Worm (Caenorhabditis elegans) whole organism, young adult: ENCODE measurements around the gene C34B4.2.

Source experiments
- B0035.1 ChIP-seq: sonication (generic microtip); optimal IDR thresholded peaks from 2 replicates; lab custom pipeline; 2016; ENCODE audit warnings: missing genetic modification characterization, mild to moderate bottlenecking, missing compliant biosample characterization, missing genotype, missing genetic modification reagents
- B0261.1 ChIP-seq: sonication (generic microtip); optimal IDR thresholded peaks from 2 replicates; lab custom pipeline; 2016; ENCODE audit warnings: mild to moderate bottlenecking, missing genetic modification characterization, moderate library complexity, missing compliant biosample characterization
- C17E4.6 ChIP-seq: fragments of 200-800 bp; sonication (Bioruptor generic); IDR thresholded peaks from 2 replicates; pipeline ENCODE4 v1.3.6; 2022; ENCODE audit warnings: missing genetic modification reagents, missing genetic modification characterization, missing compliant biosample characterization
- F10E7.11 ChIP-seq: sonication (generic microtip); optimal IDR thresholded peaks from 2 replicates; lab custom pipeline; 2017; ENCODE audit warnings: mild to moderate bottlenecking, missing genetic modification characterization, moderate library complexity, missing compliant biosample characterization
- F23B12.7 ChIP-seq: sonication (generic microtip); optimal IDR thresholded peaks from 2 replicates; lab custom pipeline; 2017; ENCODE audit warnings: missing genetic modification characterization, mild to moderate bottlenecking, missing compliant biosample characterization, antibody characterized with exemption, moderate library complexity; ENCODE audit not compliant: insufficient read depth
- F39B2.1 ChIP-seq: fragments of 200-800 bp; sonication (Bioruptor generic); IDR thresholded peaks from 2 replicates; pipeline ENCODE4 v1.3.6; 2022; ENCODE audit warnings: missing genetic modification reagents, missing genetic modification characterization, missing compliant biosample characterization
- F49E8.2 ChIP-seq: sonication (generic microtip); optimal IDR thresholded peaks from 3 replicates; lab custom pipeline; 2017; ENCODE audit warnings: missing genetic modification characterization, mild to moderate bottlenecking, missing compliant biosample characterization, antibody characterized with exemption, moderate library complexity; ENCODE audit not compliant: insufficient read depth
- Y53G8AR.9 ChIP-seq: fragments of 200-800 bp; sonication (Bioruptor generic); conservative IDR thresholded peaks from 2 replicates; pipeline ENCODE4 v1.3.6; 2022; ENCODE audit warnings: missing genetic modification reagents, missing genetic modification characterization, missing compliant biosample characterization
- Y56A3A.18 ChIP-seq: fragments of 200-800 bp; sonication (Bioruptor generic); IDR thresholded peaks from 2 replicates; pipeline ENCODE4 v1.3.6; 2022; ENCODE audit warnings: missing genetic modification reagents, missing genetic modification characterization, missing compliant biosample characterization
- Y95B8A.8 ChIP-seq: fragments of 200-800 bp; sonication (Bioruptor generic); IDR thresholded peaks from 2 replicates; pipeline ENCODE4 v1.3.6; 2022; ENCODE audit warnings: missing genetic modification reagents, missing genetic modification characterization, missing compliant biosample characterization
- ZK185.1 ChIP-seq: sonication (generic microtip); optimal IDR thresholded peaks from 2 replicates; lab custom pipeline; 2016; ENCODE audit warnings: mild to moderate bottlenecking, missing genetic modification characterization, missing compliant biosample characterization; ENCODE audit not compliant: poor library complexity, severe bottlenecking
- ama-1 ChIP-seq, 3 experiments: fragments of 150-350 bp in 1 of 3; sonication (generic microtip) in 2 of 3; optimal IDR thresholded peaks; 2 replicates each; lab custom pipeline; 2014 to 2018; ENCODE audit warnings: missing biosample characterization in 2 of 3, missing genetic modification characterization in 2 of 3, missing genetic modification reagents in 2 of 3
- aptf-3 ChIP-seq: fragments of 200-800 bp; sonication (Bioruptor generic); IDR thresholded peaks from 2 replicates; pipeline ENCODE4 v1.3.6; 2022; ENCODE audit warnings: missing genetic modification characterization, missing compliant biosample characterization
- atf-7 ChIP-seq: sonication (generic microtip); optimal IDR thresholded peaks from 2 replicates; lab custom pipeline; 2017; ENCODE audit warnings: mild to moderate bottlenecking, missing genetic modification characterization, missing compliant biosample characterization
- athp-1 ChIP-seq: sonication (generic microtip); optimal IDR thresholded peaks from 2 replicates; lab custom pipeline; 2017; ENCODE audit warnings: mild to moderate bottlenecking, missing genetic modification characterization, missing compliant biosample characterization
- attf-3 ChIP-seq: fragments of 200-800 bp; sonication (Bioruptor generic); conservative IDR thresholded peaks from 2 replicates; pipeline ENCODE4 v1.3.6; 2022; ENCODE audit warnings: missing genetic modification reagents, missing genetic modification characterization, missing compliant biosample characterization
- attf-5 ChIP-seq: fragments of 200-800 bp; sonication (Bioruptor generic); optimal IDR thresholded peaks from 2 replicates; lab custom pipeline; 2018; ENCODE audit warnings: mild to moderate bottlenecking, missing genetic modification characterization, missing compliant biosample characterization
- attf-6 ChIP-seq: fragments of 200-800 bp; sonication (Bioruptor generic); IDR thresholded peaks from 2 replicates; pipeline ENCODE4 v1.3.6; 2022; ENCODE audit warnings: missing genetic modification reagents, missing genetic modification characterization, missing compliant biosample characterization
- ceh-91 ChIP-seq: fragments of 200-800 bp; sonication (Bioruptor generic); IDR thresholded peaks from 2 replicates; pipeline ENCODE4 v1.3.6; 2022; ENCODE audit warnings: missing genetic modification reagents, missing genetic modification characterization, missing compliant biosample characterization
- die-1 ChIP-seq: sonication (generic microtip); optimal IDR thresholded peaks from 2 replicates; lab custom pipeline; 2016; ENCODE audit warnings: missing genotype, mild to moderate bottlenecking, missing genetic modification characterization, missing compliant biosample characterization
- dox-1 ChIP-seq: fragments of 200-800 bp; sonication (Bioruptor generic); IDR thresholded peaks from 2 replicates; pipeline ENCODE4 v1.3.6; 2022; ENCODE audit warnings: missing genetic modification reagents, missing genetic modification characterization, missing compliant biosample characterization
- dpl-1 ChIP-seq: fragments of 150-350 bp; optimal IDR thresholded peaks from 2 replicates; lab custom pipeline; 2014; ENCODE audit warnings: missing biosample characterization, missing genetic modification reagents, missing genetic modification characterization
- fkh-3 ChIP-seq: sonication (generic microtip); optimal IDR thresholded peaks from 2 replicates; lab custom pipeline; 2016; ENCODE audit warnings: mild to moderate bottlenecking, missing genetic modification characterization, missing compliant biosample characterization
- gei-17 ChIP-seq: fragments of 200-800 bp; sonication (Bioruptor generic); optimal IDR thresholded peaks from 2 replicates; lab custom pipeline; 2018; ENCODE audit warnings: mild to moderate bottlenecking, missing genetic modification characterization, missing compliant biosample characterization
- hlh-12 ChIP-seq: sonication (generic microtip); optimal IDR thresholded peaks from 2 replicates; lab custom pipeline; 2016; ENCODE audit warnings: missing genetic modification characterization, missing compliant biosample characterization
- hmg-20 ChIP-seq: fragments of 200-800 bp; sonication (Bioruptor generic); IDR thresholded peaks from 2 replicates; pipeline ENCODE4 v1.3.6; 2022; ENCODE audit warnings: missing genetic modification reagents, missing genetic modification characterization, missing compliant biosample characterization
- lag-1 ChIP-seq: fragments of 200-800 bp; sonication (Bioruptor generic); IDR thresholded peaks from 2 replicates; pipeline ENCODE4 v1.3.6; 2022; ENCODE audit warnings: missing genetic modification reagents, missing genetic modification characterization, missing compliant biosample characterization
- let-607 ChIP-seq, 2 experiments: fragments of 200-800 bp in 1 of 2; sonication (Bioruptor generic) in 1 of 2; sonication (generic microtip) in 1 of 2; optimal IDR thresholded peaks; 2 replicates each; lab custom pipeline; 2016 to 2018; ENCODE audit warnings: mild to moderate bottlenecking in 2 of 2, missing compliant biosample characterization in 2 of 2, missing genetic modification characterization in 2 of 2, moderate library complexity in 2 of 2, missing genotype in 1 of 2
- lin-35 ChIP-seq, 3 experiments: fragments of 150-350 bp in 2 of 3; sonication (generic microtip) in 1 of 3; optimal IDR thresholded peaks; 2 replicates each; lab custom pipeline; 2014 to 2018; ENCODE audit warnings: missing biosample characterization in 3 of 3, missing genetic modification characterization in 3 of 3, missing genetic modification reagents in 3 of 3
- lin-40 ChIP-seq: sonication (generic microtip); optimal IDR thresholded peaks from 2 replicates; lab custom pipeline; 2016; ENCODE audit warnings: missing genetic modification characterization, mild to moderate bottlenecking, missing compliant biosample characterization, missing genotype, missing genetic modification reagents
- madf-6 ChIP-seq: fragments of 200-800 bp; sonication (Bioruptor generic); IDR thresholded peaks from 2 replicates; pipeline ENCODE4 v1.3.6; 2022; ENCODE audit warnings: missing genetic modification reagents, missing genetic modification characterization, missing compliant biosample characterization
- mcd-1 ChIP-seq: fragments of 200-800 bp; sonication (Bioruptor generic); IDR thresholded peaks from 2 replicates; pipeline ENCODE4 v1.3.6; 2022; ENCODE audit warnings: missing genetic modification reagents, missing genetic modification characterization, missing compliant biosample characterization
- nfya-1 ChIP-seq: sonication (generic microtip); optimal IDR thresholded peaks from 2 replicates; lab custom pipeline; 2017; ENCODE audit warnings: antibody characterized with exemption, missing compliant biosample characterization, missing genetic modification characterization, borderline replicate concordance; ENCODE audit not compliant: insufficient read depth
- nhr-80 ChIP-seq: sonication (generic microtip); optimal IDR thresholded peaks from 2 replicates; lab custom pipeline; 2016; ENCODE audit warnings: missing genetic modification characterization, missing compliant biosample characterization
- pbrm-1 ChIP-seq: fragments of 200-800 bp; sonication (Bioruptor generic); IDR thresholded peaks from 2 replicates; pipeline ENCODE4 v1.3.6; 2022; ENCODE audit warnings: missing genetic modification reagents, missing genetic modification characterization, missing compliant biosample characterization
- rec-8 ChIP-seq, 2 experiments: sonication (generic microtip); optimal IDR thresholded peaks; 2 replicates each; lab custom pipeline; 2016; ENCODE audit warnings: mild to moderate bottlenecking in 2 of 2, missing genetic modification characterization in 2 of 2, missing genetic modification reagents in 2 of 2, missing genotype in 2 of 2, missing biosample characterization in 1 of 2, missing compliant biosample characterization in 1 of 2, moderate library complexity in 1 of 2
- repo-1 ChIP-seq: sonication (generic microtip); optimal IDR thresholded peaks from 2 replicates; lab custom pipeline; 2017; ENCODE audit warnings: mild to moderate bottlenecking, missing genetic modification characterization, missing compliant biosample characterization
- sea-2 ChIP-seq: fragments of 200-800 bp; sonication (Bioruptor generic); IDR thresholded peaks from 2 replicates; pipeline ENCODE4 v1.3.6; 2022; ENCODE audit warnings: missing genetic modification characterization, missing compliant biosample characterization
- snpc-1.1 ChIP-seq: sonication (generic microtip); optimal IDR thresholded peaks from 2 replicates; lab custom pipeline; 2017; ENCODE audit warnings: missing genetic modification characterization, mild to moderate bottlenecking, missing compliant biosample characterization, antibody characterized with exemption, moderate library complexity, missing genotype, missing genetic modification reagents; ENCODE audit not compliant: insufficient read depth
- snpc-3.4 ChIP-seq: sonication (generic microtip); optimal IDR thresholded peaks from 2 replicates; lab custom pipeline; 2017; ENCODE audit warnings: missing genetic modification characterization, mild to moderate bottlenecking, missing compliant biosample characterization, antibody characterized with exemption, moderate library complexity, missing genotype, missing genetic modification reagents
- snpc-4 ChIP-seq, 5 experiments: fragments of 150-350 bp in 1 of 5; sonication (generic microtip) in 4 of 5; optimal IDR thresholded peaks; 2 replicates each; lab custom pipeline; 2014 to 2018; ENCODE audit warnings: missing genetic modification characterization in 5 of 5, missing biosample characterization in 3 of 5, antibody characterized with exemption in 2 of 5, mild to moderate bottlenecking in 2 of 5, missing compliant biosample characterization in 2 of 5, missing genotype in 2 of 5, moderate library complexity in 2 of 5, missing genetic modification reagents in 1 of 5
- sptf-2 ChIP-seq: fragments of 200-800 bp; sonication (Bioruptor generic); optimal IDR thresholded peaks from 2 replicates; lab custom pipeline; 2018; ENCODE audit warnings: mild to moderate bottlenecking, missing genetic modification characterization, missing compliant biosample characterization
- tbx-9 ChIP-seq: sonication (generic microtip); optimal IDR thresholded peaks from 2 replicates; lab custom pipeline; 2016; ENCODE audit warnings: borderline replicate concordance, missing genetic modification characterization, inconsistent platforms, missing compliant biosample characterization
- unc-130 ChIP-seq: sonication (generic microtip); optimal IDR thresholded peaks from 2 replicates; lab custom pipeline; 2016; ENCODE audit warnings: missing genetic modification reagents, missing genetic modification characterization, missing compliant biosample characterization
- unc-62 ChIP-seq: fragments of 150-350 bp; optimal IDR thresholded peaks from 2 replicates; lab custom pipeline; 2014; ENCODE audit warnings: missing biosample characterization, missing genetic modification reagents, missing genetic modification characterization
- ztf-25 ChIP-seq: fragments of 200-800 bp; sonication (Bioruptor generic); IDR thresholded peaks from 2 replicates; pipeline ENCODE4 v1.3.6; 2022; ENCODE audit warnings: missing genetic modification reagents, missing genetic modification characterization, missing compliant biosample characterization

The C34B4.2 gene

ce11 chrV:13130439-13130840 is 47.6 kb downstream of the C34B4.2 start:
- TF ChIP-seq athp-1 (tag; lab: Kevin White, UChicago), result no peak
- TF ChIP-seq attf-6 (GFP tag; lab: Robert Waterston, UW), result no peak
- no peak for TF ChIP-seq unc-62
- no peak for TF ChIP-seq F49E8.2 (tag; lab: Kevin White, UChicago)
- peak; percentile 99 for TF ChIP-seq nhr-80 (tag; lab: Kevin White, UChicago)
- TF ChIP-seq C17E4.6 (GFP tag; lab: Robert Waterston, UW), result no peak
- TF ChIP-seq attf-5 (GFP tag; lab: Kevin White, UChicago), result peak; percentile 61
- peak; percentile 17 for TF ChIP-seq die-1 (tag; lab: Kevin White, UChicago)
- no peak for TF ChIP-seq nfya-1 (tag; lab: Kevin White, UChicago)
- 0 out of 2 replicates have a peak, but pooled peaks have one; percentile 38 for TF ChIP-seq Y56A3A.18
- TF ChIP-seq snpc-4 (GFP tag; optimal IDR thresholded peaks at IDR 0.05; lab: Kevin White, UChicago), result peak; percentile 39
- TF ChIP-seq snpc-4 (tag; optimal IDR thresholded peaks at IDR 0.05; lab: Kevin White, UChicago), result peak in 3 of 4 experiments; percentile 31 to 36 (median 33)
- no peak for TF ChIP-seq ama-1 (optimal IDR thresholded peaks at IDR 0.05; lab: Kevin White, UChicago)
- no peak for TF ChIP-seq ama-1 (GFP tag; optimal IDR thresholded peaks at IDR 0.05; lab: Kevin White, UChicago)
- no peak for TF ChIP-seq snpc-3.4 (tag; lab: Kevin White, UChicago)
- TF ChIP-seq gei-17 (GFP tag; lab: Kevin White, UChicago), result no peak
- no peak for TF ChIP-seq hlh-12 (tag; lab: Kevin White, UChicago)
- TF ChIP-seq let-607 (tag; optimal IDR thresholded peaks at IDR 0.05; lab: Kevin White, UChicago), result peak; percentile 69 to 86
- no peak for TF ChIP-seq F23B12.7 (tag; lab: Kevin White, UChicago)
- no peak for TF ChIP-seq Y53G8AR.9 (GFP tag; lab: Robert Waterston, UW)
- TF ChIP-seq lin-40, result peak; percentile 38
- TF ChIP-seq repo-1 (tag; lab: Kevin White, UChicago), result no peak
- no peak for TF ChIP-seq unc-130
- TF ChIP-seq F39B2.1 (GFP tag; lab: Robert Waterston, UW), result no peak
- TF ChIP-seq mcd-1 (GFP tag; lab: Robert Waterston, UW), result peak; percentile 55; the same call in 1 of the 2 replicates
- TF ChIP-seq aptf-3, result no peak
- no peak for TF ChIP-seq hmg-20 (GFP tag; lab: Robert Waterston, UW)
- no peak for TF ChIP-seq ZK185.1
- peak; percentile 67 for TF ChIP-seq atf-7 (tag; lab: Kevin White, UChicago)
- no peak for TF ChIP-seq B0035.1 (tag; lab: Kevin White, UChicago)
- TF ChIP-seq sea-2 (GFP tag; lab: Robert Waterston, UW), result no peak
- TF ChIP-seq F10E7.11, result no peak
- peak; percentile 81 for TF ChIP-seq dox-1
- no peak for TF ChIP-seq sptf-2 (GFP tag; lab: Kevin White, UChicago)
- no peak for TF ChIP-seq dpl-1 (GFP tag; lab: Kevin White, UChicago)
- no peak for TF ChIP-seq fkh-3 (tag; lab: Kevin White, UChicago)
- TF ChIP-seq B0261.1, result no peak
- no peak for TF ChIP-seq rec-8 (tag; optimal IDR thresholded peaks at IDR 0.05; lab: Kevin White, UChicago)
- TF ChIP-seq snpc-1.1 (tag; lab: Kevin White, UChicago), result no peak
- TF ChIP-seq ztf-25 (GFP tag; lab: Robert Waterston, UW), result no peak
- TF ChIP-seq lag-1 (GFP tag; lab: Robert Waterston, UW), result no peak
- TF ChIP-seq madf-6 (GFP tag; lab: Robert Waterston, UW), result no peak; the same call in 1 of the 2 replicates
- no peak for TF ChIP-seq Y95B8A.8 (GFP tag; lab: Robert Waterston, UW)
- no peak for TF ChIP-seq attf-3 (GFP tag; lab: Robert Waterston, UW)
- no peak for TF ChIP-seq tbx-9 (tag; lab: Kevin White, UChicago)
- no peak for TF ChIP-seq ceh-91 (GFP tag; lab: Robert Waterston, UW)
- TF ChIP-seq pbrm-1 (GFP tag; lab: Robert Waterston, UW), result no peak
- peak in 1 of 3 experiments; percentile 13 for TF ChIP-seq lin-35 (GFP tag; optimal IDR thresholded peaks at IDR 0.05; lab: Kevin White, UChicago)
